Fruit fly (Drosophila melanogaster): ENCODE measurements around the gene CG32388.

The CG32388 gene

DNA sequence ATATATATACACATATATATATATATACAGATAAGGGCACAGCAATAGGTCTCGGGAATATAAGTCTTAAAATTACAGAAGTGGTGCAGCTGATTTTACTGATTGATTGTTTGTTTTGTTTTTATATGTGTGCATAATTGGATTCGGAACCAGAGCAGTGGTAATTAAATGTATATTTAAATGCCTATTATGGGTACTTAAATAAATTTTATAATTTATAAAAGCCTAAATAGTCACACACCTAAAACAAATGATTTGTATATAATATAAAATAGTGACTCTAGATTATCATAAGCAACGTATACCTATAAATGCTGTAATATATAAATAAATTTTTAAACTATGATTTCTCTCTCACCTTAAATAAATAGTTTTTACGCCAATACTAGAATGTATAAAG is 25.0 kb upstream of the CG32388 start:
- TF ChIP-seq Sox14 (GFP tag; optimal IDR thresholded peaks at IDR 0.05), result no peak
- peak; percentile 16 for TF ChIP-seq CG6808 (GFP tag; optimal IDR thresholded peaks at IDR 0.05)
- TF ChIP-seq cyc (GFP tag; optimal IDR thresholded peaks at IDR 0.05), result no peak
- no peak for TF ChIP-seq acj6 (GFP tag; optimal IDR thresholded peaks at IDR 0.05)
- TF ChIP-seq CG31627 (GFP tag; optimal IDR thresholded peaks at IDR 0.05), result no peak
- peak; percentile 17 for TF ChIP-seq CG3919 (GFP tag; optimal IDR thresholded peaks at IDR 0.05)
- TF ChIP-seq CG6276 (GFP tag; optimal IDR thresholded peaks at IDR 0.05), result peak; percentile 31
- peak; percentile 29 for TF ChIP-seq Ets96B (tag; optimal IDR thresholded peaks at IDR 0.05)
- TF ChIP-seq svp (GFP tag), result peak; percentile 57
- no peak for TF ChIP-seq lz (GFP tag; optimal IDR thresholded peaks at IDR 0.05)
- TF ChIP-seq CG8319 (GFP tag; optimal IDR thresholded peaks at IDR 0.05), result no peak
- TF ChIP-seq CG11902 (GFP tag; optimal IDR thresholded peaks at IDR 0.05), result no peak
- TF ChIP-seq CG9139 (GFP tag; optimal IDR thresholded peaks at IDR 0.05), result no peak
- no peak for TF ChIP-seq Sox102F (GFP tag; optimal IDR thresholded peaks at IDR 0.05)
- no peak for TF ChIP-seq fkh (GFP tag; optimal IDR thresholded peaks at IDR 0.05)
- TF ChIP-seq CG32006 (GFP tag; optimal IDR thresholded peaks at IDR 0.05), result peak; percentile 40
- TF ChIP-seq CG1621 (tag; optimal IDR thresholded peaks at IDR 0.05), result no peak
- TF ChIP-seq Ets21C (GFP tag; optimal IDR thresholded peaks at IDR 0.05), result no peak
- TF ChIP-seq Eip93F (GFP tag; optimal IDR thresholded peaks at IDR 0.05), result no peak
- no peak for TF ChIP-seq Eip75B (GFP tag; optimal IDR thresholded peaks at IDR 0.05)
- peak; percentile 42 for TF ChIP-seq CG3032 (tag; optimal IDR thresholded peaks at IDR 0.05)
- no peak for TF ChIP-seq dac (GFP tag; optimal IDR thresholded peaks at IDR 0.05)
- TF ChIP-seq pdm3 (GFP tag; optimal IDR thresholded peaks at IDR 0.05), result no peak
- TF ChIP-seq CG16779 (tag; optimal IDR thresholded peaks at IDR 0.05), result no peak
- TF ChIP-seq net (GFP tag; optimal IDR thresholded peaks at IDR 0.05), result no peak
- no peak for TF ChIP-seq eg (GFP tag; IDR thresholded peaks at IDR 0.05)
- TF ChIP-seq CG10669 (GFP tag; optimal IDR thresholded peaks at IDR 0.05), result no peak
- TF ChIP-seq spab (GFP tag; optimal IDR thresholded peaks at IDR 0.05), result peak; percentile 2
- TF ChIP-seq CG6792 (GFP tag; optimal IDR thresholded peaks at IDR 0.05), result no peak
- TF ChIP-seq CG34406 (GFP tag; optimal IDR thresholded peaks at IDR 0.05), result no peak
- TF ChIP-seq CG8119 (GFP tag; IDR thresholded peaks at IDR 0.05), result no peak
- no peak for TF ChIP-seq fd85E (GFP tag; optimal IDR thresholded peaks at IDR 0.05)
- TF ChIP-seq Eip78C (GFP tag), result peak; percentile 71
- TF ChIP-seq Hr38 (GFP tag; optimal IDR thresholded peaks at IDR 0.05), result no peak
- TF ChIP-seq CG15336 (GFP tag; IDR thresholded peaks at IDR 0.05), result no peak
- no peak for TF ChIP-seq CG10631 (GFP tag; optimal IDR thresholded peaks at IDR 0.05)
- TF ChIP-seq CG6163 (GFP tag; IDR thresholded peaks at IDR 0.05), result no peak
- TF ChIP-seq topi (GFP tag; optimal IDR thresholded peaks at IDR 0.05), result no peak
- TF ChIP-seq CG11762 (GFP tag; optimal IDR thresholded peaks at IDR 0.05; ENCODE audit: insufficient read depth), result no peak
- TF ChIP-seq CG4318 (GFP tag; optimal IDR thresholded peaks at IDR 0.05), result no peak
- TF ChIP-seq CG6854 (GFP tag; optimal IDR thresholded peaks at IDR 0.05), result no peak
- no peak for TF ChIP-seq Hr39 (GFP tag; optimal IDR thresholded peaks at IDR 0.05)
- no peak for TF ChIP-seq Hr4 (GFP tag; optimal IDR thresholded peaks at IDR 0.05)
- TF ChIP-seq CG11294 (GFP tag; IDR thresholded peaks at IDR 0.05), result no peak
- TF ChIP-seq Met (GFP tag; optimal IDR thresholded peaks at IDR 0.05), result no peak
- peak in 1 of 2 experiments; percentile 8 for TF ChIP-seq ss (GFP tag; optimal IDR thresholded peaks at IDR 0.05)
- no peak for TF ChIP-seq Gug (GFP tag; IDR thresholded peaks at IDR 0.05)
- no peak for TF ChIP-seq vri (GFP tag; optimal IDR thresholded peaks at IDR 0.05)
- TF ChIP-seq Blimp-1 (GFP tag; optimal IDR thresholded peaks at IDR 0.05), result no peak
- TF ChIP-seq achi (GFP tag; optimal IDR thresholded peaks at IDR 0.05), result no peak
- TF ChIP-seq salr (GFP tag; optimal IDR thresholded peaks at IDR 0.05), result peak in 1 of 2 experiments; percentile 6
- peak; percentile 5 for TF ChIP-seq CG8632 (GFP tag; optimal IDR thresholded peaks at IDR 0.05)
- no peak for TF ChIP-seq Lpt (GFP tag; optimal IDR thresholded peaks at IDR 0.05)
- TF ChIP-seq CG7368 (GFP tag; optimal IDR thresholded peaks at IDR 0.05), result no peak

All from whole organism, prepupa.